Fruit fly (Drosophila melanogaster) Kc167 (cell line): Measurements from ENCODE around the gene erm.

ENCODE experiments used
- Myc ChIP-seq: fragments of >200 bp; optimal IDR thresholded peaks from 2 replicates; lab custom pipeline; 2017; ENCODE audit warnings: missing external identifiers
- Sin3A ChIP-seq: fragments of >200 bp; optimal IDR thresholded peaks from 2 replicates; lab custom pipeline; 2018; ENCODE audit warnings: missing external identifiers
- h ChIP-seq: fragments of >200 bp; optimal IDR thresholded peaks from 3 replicates; lab custom pipeline; 2018; ENCODE audit warnings: missing external identifiers
- insv ChIP-seq: fragments of >200 bp; optimal IDR thresholded peaks from 3 replicates; lab custom pipeline; 2018; ENCODE audit warnings: missing external identifiers
- psq ChIP-seq: fragments of >200 bp; optimal IDR thresholded peaks from 2 replicates; lab custom pipeline; 2017; ENCODE audit warnings: missing external identifiers
- ttk ChIP-seq: sonication (Bioruptor generic); optimal IDR thresholded peaks from 2 replicates; lab custom pipeline; 2017; ENCODE audit warnings: missing external identifiers

Gene erm

DNA sequence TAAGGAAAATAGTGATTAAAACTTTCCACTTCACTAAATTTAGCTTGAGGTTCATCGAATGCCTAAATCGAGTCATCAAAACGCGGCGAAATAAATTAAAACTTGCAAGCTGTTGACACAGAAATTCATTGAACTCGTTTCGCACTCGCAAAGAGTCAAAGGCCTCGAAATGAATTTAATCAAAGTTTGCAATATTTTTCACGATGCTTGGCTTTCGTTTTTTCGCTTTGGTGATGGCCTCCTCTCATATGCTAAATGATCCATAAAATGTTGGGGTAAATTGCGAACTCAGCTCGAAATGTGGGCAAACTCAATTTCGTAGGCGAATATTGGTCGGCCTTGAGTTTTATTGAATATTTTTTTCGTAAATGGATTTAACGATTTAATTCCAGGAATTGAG is 63.8 kb downstream of the erm start:
- no peak for TF ChIP-seq ttk (lab: Kevin White, UChicago)
- TF ChIP-seq insv: no peak
- TF ChIP-seq Myc: no peak
- no peak for TF ChIP-seq h (lab: Kevin White, UChicago)
- no peak for TF ChIP-seq Sin3A
- TF ChIP-seq psq (lab: Kevin White, UChicago): no peak

dm6 chr2L:1902904-1903303 is 67.3 kb downstream of the erm start:
- TF ChIP-seq h (lab: Kevin White, UChicago): no peak
- TF ChIP-seq Myc: no peak
- TF ChIP-seq Sin3A: no peak
- TF ChIP-seq insv: no peak
- TF ChIP-seq psq (lab: Kevin White, UChicago): no peak
- TF ChIP-seq ttk (lab: Kevin White, UChicago): no peak

- TF ChIP-seq h (lab: Kevin White, UChicago): no peak
- TF ChIP-seq Sin3A: no peak
- TF ChIP-seq insv: no peak
- TF ChIP-seq psq (lab: Kevin White, UChicago): no peak
- TF ChIP-seq ttk (lab: Kevin White, UChicago): no peak
Observed at dm6 chr2L:1902243-1902642, 67.9 kb downstream of the erm start.

dm6 chr2L:1901269-1901668 is 68.9 kb downstream of the erm start:
- TF ChIP-seq insv (no peak), psq (lab: Kevin White, UChicago) (no peak), ttk (lab: Kevin White, UChicago) (no peak), Sin3A (no peak), Myc (no peak), h (lab: Kevin White, UChicago) (no peak)
